Worm (Caenorhabditis elegans) whole organism, young adult: Measurements from ENCODE around the gene T02D1.9.
A peak's percentile ranks its signal among the peaks of the same experiment; 100 is the strongest.

Experiments used
- C17E4.6 ChIP-seq: fragments of 200-800 bp; sonication (Bioruptor generic); IDR thresholded peaks from 2 replicates; pipeline ENCODE4 v1.3.6; 2022; ENCODE audit warnings: missing genetic modification reagents, missing genetic modification characterization, missing compliant biosample characterization
- F10E7.11 ChIP-seq: sonication (generic microtip); optimal IDR thresholded peaks from 2 replicates; lab custom pipeline; 2017; ENCODE audit warnings: mild to moderate bottlenecking, missing genetic modification characterization, moderate library complexity, missing compliant biosample characterization
- F37B4.10 ChIP-seq: fragments of 200-800 bp; sonication (Bioruptor generic); IDR thresholded peaks from 2 replicates; pipeline ENCODE4 v1.3.6; 2022; ENCODE audit warnings: missing genetic modification characterization, missing compliant biosample characterization
- K12H6.12 ChIP-seq: fragments of 200-800 bp; sonication (Bioruptor generic); optimal IDR thresholded peaks from 2 replicates; lab custom pipeline; 2018; ENCODE audit warnings: mild to moderate bottlenecking, missing genetic modification characterization, missing compliant biosample characterization
- Y53G8AR.9 ChIP-seq: fragments of 200-800 bp; sonication (Bioruptor generic); conservative IDR thresholded peaks from 2 replicates; pipeline ENCODE4 v1.3.6; 2022; ENCODE audit warnings: missing genetic modification reagents, missing genetic modification characterization, missing compliant biosample characterization
- Y56A3A.18 ChIP-seq: fragments of 200-800 bp; sonication (Bioruptor generic); IDR thresholded peaks from 2 replicates; pipeline ENCODE4 v1.3.6; 2022; ENCODE audit warnings: missing genetic modification reagents, missing genetic modification characterization, missing compliant biosample characterization
- Y95B8A.8 ChIP-seq: fragments of 200-800 bp; sonication (Bioruptor generic); IDR thresholded peaks from 2 replicates; pipeline ENCODE4 v1.3.6; 2022; ENCODE audit warnings: missing genetic modification reagents, missing genetic modification characterization, missing compliant biosample characterization
- akir-1 ChIP-seq: fragments of 200-800 bp; sonication (Bioruptor generic); optimal IDR thresholded peaks from 2 replicates; lab custom pipeline; 2018; ENCODE audit warnings: mild to moderate bottlenecking, missing genetic modification characterization, moderate library complexity, missing compliant biosample characterization
- ama-1 ChIP-seq, 3 experiments: fragments of 150-350 bp in 1 of 3; sonication (generic microtip) in 2 of 3; optimal IDR thresholded peaks; 2 replicates each; lab custom pipeline; 2014 to 2018; ENCODE audit warnings: missing biosample characterization in 2 of 3, missing genetic modification characterization in 2 of 3, missing genetic modification reagents in 2 of 3
- aptf-2 ChIP-seq: fragments of 200-800 bp; sonication (Bioruptor generic); conservative IDR thresholded peaks from 2 replicates; pipeline ENCODE4 v1.3.6; 2022; ENCODE audit warnings: missing genetic modification reagents, missing genetic modification characterization, missing compliant biosample characterization
- attf-5 ChIP-seq: fragments of 200-800 bp; sonication (Bioruptor generic); optimal IDR thresholded peaks from 2 replicates; lab custom pipeline; 2018; ENCODE audit warnings: mild to moderate bottlenecking, missing genetic modification characterization, missing compliant biosample characterization
- attf-6 ChIP-seq: fragments of 200-800 bp; sonication (Bioruptor generic); IDR thresholded peaks from 2 replicates; pipeline ENCODE4 v1.3.6; 2022; ENCODE audit warnings: missing genetic modification reagents, missing genetic modification characterization, missing compliant biosample characterization
- ccch-3 ChIP-seq: fragments of 200-800 bp; sonication (Bioruptor generic); optimal IDR thresholded peaks from 2 replicates; lab custom pipeline; 2018; ENCODE audit warnings: mild to moderate bottlenecking, missing genetic modification characterization, missing compliant biosample characterization
- cebp-1 ChIP-seq, 2 experiments: fragments of 200-800 bp in 1 of 2; sonication (Bioruptor generic) in 1 of 2; sonication (generic microtip) in 1 of 2; IDR thresholded peaks in 1 of 2; optimal IDR thresholded peaks in 1 of 2; 2 replicates each; pipeline versions ENCODE4 v1.3.6 to Lab custom; 2017 to 2022; ENCODE audit warnings: missing compliant biosample characterization in 2 of 2, missing genetic modification characterization in 2 of 2, mild to moderate bottlenecking in 1 of 2, missing genetic modification reagents in 1 of 2, moderate library complexity in 1 of 2
- ceh-58 ChIP-seq: fragments of 200-800 bp; sonication (Bioruptor generic); IDR thresholded peaks from 2 replicates; pipeline ENCODE4 v1.3.6; 2022; ENCODE audit warnings: missing genetic modification characterization, missing compliant biosample characterization
- dox-1 ChIP-seq: fragments of 200-800 bp; sonication (Bioruptor generic); IDR thresholded peaks from 2 replicates; pipeline ENCODE4 v1.3.6; 2022; ENCODE audit warnings: missing genetic modification reagents, missing genetic modification characterization, missing compliant biosample characterization
- dpff-1 ChIP-seq: sonication (generic microtip); optimal IDR thresholded peaks from 2 replicates; lab custom pipeline; 2017; ENCODE audit warnings: mild to moderate bottlenecking, missing genetic modification characterization, missing compliant biosample characterization
- hmg-1.2 ChIP-seq: fragments of 200-800 bp; sonication (Bioruptor generic); IDR thresholded peaks from 2 replicates; pipeline ENCODE4 v1.3.6; 2022; ENCODE audit warnings: missing genetic modification reagents, missing genetic modification characterization, missing compliant biosample characterization
- let-526 ChIP-seq: fragments of 200-800 bp; sonication (Bioruptor generic); IDR thresholded peaks from 2 replicates; pipeline ENCODE4 v1.3.6; 2022; ENCODE audit warnings: missing genetic modification reagents, missing genetic modification characterization, missing compliant biosample characterization
- let-607 ChIP-seq, 2 experiments: fragments of 200-800 bp in 1 of 2; sonication (Bioruptor generic) in 1 of 2; sonication (generic microtip) in 1 of 2; optimal IDR thresholded peaks; 2 replicates each; lab custom pipeline; 2016 to 2018; ENCODE audit warnings: mild to moderate bottlenecking in 2 of 2, missing compliant biosample characterization in 2 of 2, missing genetic modification characterization in 2 of 2, moderate library complexity in 2 of 2, missing genotype in 1 of 2
- lin-35 ChIP-seq, 3 experiments: fragments of 150-350 bp in 2 of 3; sonication (generic microtip) in 1 of 3; optimal IDR thresholded peaks; 2 replicates each; lab custom pipeline; 2014 to 2018; ENCODE audit warnings: missing biosample characterization in 3 of 3, missing genetic modification characterization in 3 of 3, missing genetic modification reagents in 3 of 3
- lin-40 ChIP-seq: sonication (generic microtip); optimal IDR thresholded peaks from 2 replicates; lab custom pipeline; 2016; ENCODE audit warnings: missing genetic modification characterization, mild to moderate bottlenecking, missing compliant biosample characterization, missing genotype, missing genetic modification reagents
- madf-3 ChIP-seq: fragments of 200-800 bp; sonication (Bioruptor generic); IDR thresholded peaks from 2 replicates; pipeline ENCODE4 v1.3.6; 2022; ENCODE audit warnings: missing genetic modification reagents, missing genetic modification characterization, missing compliant biosample characterization
- madf-8 ChIP-seq: fragments of 200-800 bp; sonication (Bioruptor generic); conservative IDR thresholded peaks from 2 replicates; pipeline ENCODE4 v1.3.6; 2022; ENCODE audit warnings: missing genetic modification reagents, missing genetic modification characterization, missing compliant biosample characterization
- mes-4 ChIP-seq: sonication (generic microtip); optimal IDR thresholded peaks from 2 replicates; lab custom pipeline; 2016; ENCODE audit warnings: missing genotype, missing genetic modification characterization, missing compliant biosample characterization
- nhr-27 ChIP-seq: fragments of 200-800 bp; sonication (Bioruptor generic); optimal IDR thresholded peaks from 2 replicates; lab custom pipeline; 2018; ENCODE audit warnings: mild to moderate bottlenecking, missing genetic modification characterization, moderate library complexity, missing compliant biosample characterization
- nhr-80 ChIP-seq: sonication (generic microtip); optimal IDR thresholded peaks from 2 replicates; lab custom pipeline; 2016; ENCODE audit warnings: missing genetic modification characterization, missing compliant biosample characterization
- nhr-90 ChIP-seq: sonication (generic microtip); optimal IDR thresholded peaks from 2 replicates; lab custom pipeline; 2016; ENCODE audit warnings: missing genotype, mild to moderate bottlenecking, missing genetic modification characterization, missing compliant biosample characterization
- rcor-1 ChIP-seq: fragments of 200-800 bp; sonication (Bioruptor generic); IDR thresholded peaks from 2 replicates; pipeline ENCODE4 v1.3.6; 2022; ENCODE audit warnings: missing genetic modification reagents, missing genetic modification characterization, missing compliant biosample characterization
- rpc-1 ChIP-seq, 2 experiments: fragments of 150-350 bp in 1 of 2; sonication (generic microtip) in 1 of 2; optimal IDR thresholded peaks; 2 replicates each; lab custom pipeline; 2014 to 2018; ENCODE audit warnings: missing biosample characterization in 1 of 2, missing genetic modification characterization in 1 of 2, missing genetic modification reagents in 1 of 2, missing genotype in 1 of 2
- sdz-38 ChIP-seq: sonication (generic microtip); optimal IDR thresholded peaks from 2 replicates; lab custom pipeline; 2016; ENCODE audit warnings: missing genotype, missing genetic modification characterization, missing compliant biosample characterization
- snpc-1.3 ChIP-seq: sonication (generic microtip); optimal IDR thresholded peaks from 2 replicates; lab custom pipeline; 2017; ENCODE audit warnings: missing genetic modification characterization, mild to moderate bottlenecking, missing compliant biosample characterization, antibody characterized with exemption, moderate library complexity, missing genotype, missing genetic modification reagents; ENCODE audit not compliant: insufficient read depth
- snpc-4 ChIP-seq, 5 experiments: fragments of 150-350 bp in 1 of 5; sonication (generic microtip) in 4 of 5; optimal IDR thresholded peaks; 2 replicates each; lab custom pipeline; 2014 to 2018; ENCODE audit warnings: missing genetic modification characterization in 5 of 5, missing biosample characterization in 3 of 5, antibody characterized with exemption in 2 of 5, mild to moderate bottlenecking in 2 of 5, missing compliant biosample characterization in 2 of 5, missing genotype in 2 of 5, moderate library complexity in 2 of 5, missing genetic modification reagents in 1 of 5
- sptf-2 ChIP-seq: fragments of 200-800 bp; sonication (Bioruptor generic); optimal IDR thresholded peaks from 2 replicates; lab custom pipeline; 2018; ENCODE audit warnings: mild to moderate bottlenecking, missing genetic modification characterization, missing compliant biosample characterization
- xnd-1 ChIP-seq: sonication (generic microtip); optimal IDR thresholded peaks from 2 replicates; lab custom pipeline; 2016; ENCODE audit warnings: missing genotype, missing genetic modification reagents, missing genetic modification characterization, missing compliant biosample characterization
- ztf-3 ChIP-seq: fragments of 200-800 bp; sonication (Bioruptor generic); optimal IDR thresholded peaks from 2 replicates; lab custom pipeline; 2018; ENCODE audit warnings: mild to moderate bottlenecking, missing genetic modification characterization, missing compliant biosample characterization

The T02D1.9 gene

ce11 chrIV:17405530-17405929, 1.9 kb downstream of the T02D1.9 start, which contains the start of gene pmp-4:
Gene pmp-4, minus strand, starts transcription at chrIV:17405630.
- TF ChIP-seq lin-35 (GFP tag; optimal IDR thresholded peaks at IDR 0.05; lab: Kevin White, UChicago) (no peak), nhr-80 (tag; lab: Kevin White, UChicago) (peak; percentile 54), snpc-1.3 (no peak), hmg-1.2 (GFP tag; lab: Robert Waterston, UW) (no peak), ztf-3 (GFP tag; lab: Kevin White, UChicago) (no peak), dpff-1 (no peak)

ce11 chrIV:17399455-17399854, 7.9 kb downstream of the T02D1.9 start, which contains the start of gene T02D1.4:
Gene T02D1.4, plus strand, starts transcription at chrIV:17399755.
- TF ChIP-seq madf-3 (GFP tag; lab: Robert Waterston, UW), result no peak
- TF ChIP-seq nhr-27 (tag; lab: Kevin White, UChicago), result no peak
- no peak for TF ChIP-seq sdz-38 (tag; lab: Kevin White, UChicago)
- TF ChIP-seq ztf-3 (GFP tag; lab: Kevin White, UChicago), result no peak
- no peak for TF ChIP-seq rpc-1 (optimal IDR thresholded peaks at IDR 0.05; lab: Kevin White, UChicago)
- TF ChIP-seq rpc-1 (tag; optimal IDR thresholded peaks at IDR 0.05; lab: Kevin White, UChicago), result no peak

- TF ChIP-seq ama-1 (optimal IDR thresholded peaks at IDR 0.05; lab: Kevin White, UChicago), result no peak
- no peak for TF ChIP-seq ama-1 (GFP tag; optimal IDR thresholded peaks at IDR 0.05; lab: Kevin White, UChicago)
- TF ChIP-seq mes-4 (tag; lab: Kevin White, UChicago), result no peak
- no peak for TF ChIP-seq ccch-3
- no peak for TF ChIP-seq K12H6.12
Measured at ce11 chrIV:17395910-17396309, 11.5 kb downstream of the T02D1.9 start, which contains the start of gene sru-15. Gene sru-15, plus strand, starts transcription at chrIV:17396210.

ce11 chrIV:17387442-17387967, 19.9 kb downstream of the T02D1.9 start, which contains the start of gene T02D1.8:
Gene T02D1.8, minus strand, starts transcription at chrIV:17387492.
- TF ChIP-seq let-607 (tag; optimal IDR thresholded peaks at IDR 0.05; lab: Kevin White, UChicago) (peak; percentile 18 to 49), nhr-80 (tag; lab: Kevin White, UChicago) (peak; percentile 86), sptf-2 (GFP tag; lab: Kevin White, UChicago) (no peak)

ce11 chrIV:17383046-17383445, 24.3 kb downstream of the T02D1.9 start, which contains the start of gene C30H6.12:
Gene C30H6.12, plus strand, starts transcription at chrIV:17383346.
- TF ChIP-seq C17E4.6 (GFP tag; lab: Robert Waterston, UW) (no peak), Y53G8AR.9 (GFP tag; lab: Robert Waterston, UW) (no peak), nhr-90 (no peak), attf-6 (GFP tag; lab: Robert Waterston, UW) (no peak), xnd-1 (tag; lab: Kevin White, UChicago) (no peak), let-526 (GFP tag; lab: Robert Waterston, UW) (no peak)

ce11 chrIV:17382029-17382428, 25.4 kb downstream of the T02D1.9 start, which contains the start of gene C30H6.8:
Gene C30H6.8, plus strand, starts transcription at chrIV:17382329.
- TF ChIP-seq snpc-4 (GFP tag; optimal IDR thresholded peaks at IDR 0.05; lab: Kevin White, UChicago) (no peak), snpc-4 (tag; optimal IDR thresholded peaks at IDR 0.05; lab: Kevin White, UChicago) (no peak), cebp-1 (GFP tag; IDR thresholded peaks at IDR 0.05; lab: Robert Waterston, UW) (no peak), cebp-1 (tag; optimal IDR thresholded peaks at IDR 0.05; lab: Kevin White, UChicago) (no peak), ccch-3 (no peak), Y56A3A.18 (GFP tag; lab: Robert Waterston, UW) (no peak), hmg-1.2 (GFP tag; lab: Robert Waterston, UW) (no peak), F10E7.11 (tag; lab: Kevin White, UChicago) (no peak), Y95B8A.8 (GFP tag; lab: Robert Waterston, UW) (no peak), ceh-58 (GFP tag; lab: Robert Waterston, UW) (no peak), lin-40 (no peak), akir-1 (GFP tag; lab: Kevin White, UChicago) (no peak), madf-8 (GFP tag; lab: Robert Waterston, UW) (no peak), aptf-2 (GFP tag; lab: Robert Waterston, UW) (no peak), mes-4 (tag; lab: Kevin White, UChicago) (no peak), dox-1 (no peak), rcor-1 (GFP tag; lab: Robert Waterston, UW) (no peak), attf-5 (no peak), ama-1 (optimal IDR thresholded peaks at IDR 0.05; lab: Kevin White, UChicago) (no peak), ama-1 (GFP tag; optimal IDR thresholded peaks at IDR 0.05; lab: Kevin White, UChicago) (no peak), F37B4.10 (no peak)
